Fruit fly (Drosophila melanogaster) whole organism, wandering third instar larva: ENCODE data around the gene CG7611.
A peak's percentile ranks its signal among the peaks of the same experiment; 100 is the strongest.

Experiments used
- Abd-B ChIP-seq: fragments of >200 bp; optimal IDR thresholded peaks from 2 replicates; lab custom pipeline; 2017; ENCODE audit warnings: missing biosample characterization, missing genetic modification characterization
- CG32264 ChIP-seq: fragments of 200-800 bp; sonication (Bioruptor generic); optimal IDR thresholded peaks from 2 replicates; lab custom pipeline; 2016; ENCODE audit warnings: missing biosample characterization, missing genetic modification characterization
- CG9705 ChIP-seq: fragments of 200-800 bp; sonication (Bioruptor generic); optimal IDR thresholded peaks from 2 replicates; lab custom pipeline; 2018; ENCODE audit warnings: missing biosample characterization, mild to moderate bottlenecking, missing genetic modification characterization
- CrebA ChIP-seq: fragments of 200-800 bp; sonication (Bioruptor generic); optimal IDR thresholded peaks from 2 replicates; lab custom pipeline; 2016; ENCODE audit warnings: missing biosample characterization, mild to moderate bottlenecking, missing genetic modification characterization, borderline replicate concordance
- Dfd ChIP-seq: fragments of >200 bp; optimal IDR thresholded peaks from 2 replicates; lab custom pipeline; 2017; ENCODE audit warnings: missing biosample characterization, missing genetic modification characterization
- Dif ChIP-seq: fragments of 200-275, 200-300 bp; sonication (Bioruptor generic); optimal IDR thresholded peaks from 2 replicates; lab custom pipeline; 2018; ENCODE audit warnings: missing biosample characterization, missing genetic modification characterization; ENCODE audit not compliant: partially characterized antibody
- GATAd ChIP-seq: sonication (Bioruptor generic); optimal IDR thresholded peaks from 2 replicates; lab custom pipeline; 2016; ENCODE audit warnings: missing biosample characterization, missing genetic modification characterization
- HLH106 ChIP-seq: fragments of 200-800 bp; optimal IDR thresholded peaks from 3 replicates; lab custom pipeline; 2019; ENCODE audit warnings: missing biosample characterization, mild to moderate bottlenecking, missing genetic modification characterization, moderate library complexity
- Hnf4 ChIP-seq: fragments of 200-800 bp; sonication (Bioruptor generic); optimal IDR thresholded peaks from 2 replicates; lab custom pipeline; 2016; ENCODE audit warnings: missing biosample characterization, mild to moderate bottlenecking, missing genetic modification characterization
- Hr78 ChIP-seq: fragments of >200 bp; optimal IDR thresholded peaks from 2 replicates; lab custom pipeline; 2017; ENCODE audit warnings: missing biosample characterization, missing genetic modification characterization
- Hr83 ChIP-seq: fragments of 200-300 bp; sonication (Bioruptor generic); optimal IDR thresholded peaks from 2 replicates; lab custom pipeline; 2016; ENCODE audit warnings: missing biosample characterization, mild to moderate bottlenecking, missing genetic modification characterization, moderate library complexity; ENCODE audit not compliant: poor library complexity, severe bottlenecking
- Jra ChIP-seq: sonication (Bioruptor generic); optimal IDR thresholded peaks from 2 replicates; lab custom pipeline; 2016; ENCODE audit warnings: missing biosample characterization, missing genetic modification characterization
- Mio ChIP-seq: sonication (Bioruptor generic); optimal IDR thresholded peaks from 2 replicates; lab custom pipeline; 2016; ENCODE audit warnings: missing biosample characterization, missing genetic modification characterization
- Myc ChIP-seq: fragments of >200 bp; optimal IDR thresholded peaks from 2 replicates; lab custom pipeline; 2017
- N ChIP-seq: fragments of >200 bp; optimal IDR thresholded peaks from 2 replicates; lab custom pipeline; 2018; ENCODE audit warnings: missing biosample characterization, missing external identifiers, missing genetic modification characterization
- OdsH ChIP-seq: fragments of 200-800 bp; sonication (Bioruptor generic); optimal IDR thresholded peaks from 2 replicates; lab custom pipeline; 2016; ENCODE audit warnings: missing biosample characterization, mild to moderate bottlenecking, missing genetic modification characterization
- Rel ChIP-seq, 2 experiments: fragments of 200-800 bp; sonication (Bioruptor generic) in 1 of 2; optimal IDR thresholded peaks; 2 replicates in 1 of 2; 3 replicates in 1 of 2; lab custom pipeline; 2016 to 2019; ENCODE audit warnings: mild to moderate bottlenecking in 2 of 2, missing biosample characterization in 2 of 2, missing genetic modification characterization in 2 of 2, moderate library complexity in 1 of 2
- Sp1 ChIP-seq: fragments of 200-800 bp; sonication (Bioruptor generic); optimal IDR thresholded peaks from 3 replicates; lab custom pipeline; 2019; ENCODE audit warnings: missing biosample characterization, mild to moderate bottlenecking, missing genetic modification characterization, moderate library complexity
- Vsx2 ChIP-seq: fragments of 200-300, 225-300 bp; sonication (Bioruptor generic); optimal IDR thresholded peaks from 2 replicates; lab custom pipeline; 2018; ENCODE audit warnings: missing biosample characterization, missing genetic modification characterization; ENCODE audit not compliant: partially characterized antibody
- br ChIP-seq: fragments of 200-800 bp; sonication (Bioruptor generic); optimal IDR thresholded peaks from 2 replicates; lab custom pipeline; 2016; ENCODE audit warnings: missing biosample characterization, missing genetic modification characterization
- brk ChIP-seq: fragments of 200-800 bp; sonication (Bioruptor generic); optimal IDR thresholded peaks from 2 replicates; lab custom pipeline; 2016; ENCODE audit warnings: missing biosample characterization, mild to moderate bottlenecking, missing genetic modification characterization
- dl ChIP-seq, 2 experiments: fragments of 175-275, 200-275 bp in 1 of 2; fragments of 200-275 bp in 1 of 2; sonication (Bioruptor generic); optimal IDR thresholded peaks; lab custom pipeline; 2018; ENCODE audit warnings: mild to moderate bottlenecking in 2 of 2, missing biosample characterization in 2 of 2, missing genetic modification characterization in 2 of 2, moderate library complexity in 2 of 2; ENCODE audit not compliant: partially characterized antibody in 2 of 2, insufficient read depth in 1 of 2
- dmrt93B ChIP-seq: fragments of 200-800 bp; sonication (Bioruptor generic); optimal IDR thresholded peaks from 2 replicates; lab custom pipeline; 2018; ENCODE audit warnings: missing biosample characterization, mild to moderate bottlenecking, missing genetic modification characterization
- dsf ChIP-seq: sonication (Bioruptor generic); optimal IDR thresholded peaks from 2 replicates; lab custom pipeline; 2016; ENCODE audit warnings: missing biosample characterization, missing genetic modification characterization, borderline replicate concordance
- ey ChIP-seq: fragments of 200-800 bp; sonication (Bioruptor generic); optimal IDR thresholded peaks from 2 replicates; lab custom pipeline; 2016; ENCODE audit warnings: missing biosample characterization, missing genetic modification characterization
- foxo ChIP-seq, 2 experiments: fragments of 200-800 bp; sonication (Bioruptor generic); optimal IDR thresholded peaks; 2 replicates in 1 of 2; 3 replicates in 1 of 2; lab custom pipeline; 2016 to 2017; ENCODE audit warnings: missing biosample characterization in 2 of 2, missing genetic modification characterization in 2 of 2
- fru ChIP-seq: fragments of 200-800 bp; sonication (Bioruptor generic); optimal IDR thresholded peaks from 3 replicates; lab custom pipeline; 2016; ENCODE audit warnings: missing biosample characterization, mild to moderate bottlenecking, missing genetic modification characterization
- h ChIP-seq: fragments of 200-800 bp; sonication (Bioruptor generic); optimal IDR thresholded peaks from 3 replicates; lab custom pipeline; 2016; ENCODE audit warnings: missing biosample characterization, mild to moderate bottlenecking, missing genetic modification characterization
- jim ChIP-seq: fragments of 175-275, 200-325 bp; sonication (Bioruptor generic); optimal IDR thresholded peaks from 2 replicates; lab custom pipeline; 2016; ENCODE audit warnings: missing biosample characterization, mild to moderate bottlenecking, missing genetic modification characterization
- lola ChIP-seq: fragments of >200 bp; optimal IDR thresholded peaks from 2 replicates; lab custom pipeline; 2017; ENCODE audit warnings: missing biosample characterization, missing genetic modification characterization
- pan ChIP-seq: fragments of >200 bp; optimal IDR thresholded peaks from 2 replicates; lab custom pipeline; 2017
- psq ChIP-seq: fragments of 200-800 bp; sonication (Bioruptor generic); optimal IDR thresholded peaks from 3 replicates; lab custom pipeline; 2017; ENCODE audit warnings: missing biosample characterization, mild to moderate bottlenecking, missing genetic modification characterization, moderate library complexity
- rgr ChIP-seq: fragments of 200-800 bp; sonication (Bioruptor generic); optimal IDR thresholded peaks from 3 replicates; lab custom pipeline; 2016; ENCODE audit warnings: missing biosample characterization, mild to moderate bottlenecking, missing genetic modification characterization
- sage ChIP-seq: fragments of 200-800 bp; sonication (Bioruptor generic); optimal IDR thresholded peaks from 2 replicates; lab custom pipeline; 2016; ENCODE audit warnings: missing biosample characterization, mild to moderate bottlenecking, missing genetic modification characterization
- sv ChIP-seq: fragments of 200-800 bp; sonication (Bioruptor generic); optimal IDR thresholded peaks from 3 replicates; lab custom pipeline; 2016; ENCODE audit warnings: missing biosample characterization, missing genetic modification characterization
- tai ChIP-seq: sonication (Bioruptor generic); optimal IDR thresholded peaks from 2 replicates; lab custom pipeline; 2016; ENCODE audit warnings: missing biosample characterization, missing genetic modification characterization
- usp ChIP-seq: fragments of >200 bp; optimal IDR thresholded peaks from 2 replicates; lab custom pipeline; 2017; ENCODE audit warnings: missing biosample characterization, missing genetic modification characterization
- woc ChIP-seq: sonication (Bioruptor generic); optimal IDR thresholded peaks from 2 replicates; lab custom pipeline; 2016; ENCODE audit warnings: missing biosample characterization, mild to moderate bottlenecking, missing genetic modification characterization

The CG7611 gene

DNA sequence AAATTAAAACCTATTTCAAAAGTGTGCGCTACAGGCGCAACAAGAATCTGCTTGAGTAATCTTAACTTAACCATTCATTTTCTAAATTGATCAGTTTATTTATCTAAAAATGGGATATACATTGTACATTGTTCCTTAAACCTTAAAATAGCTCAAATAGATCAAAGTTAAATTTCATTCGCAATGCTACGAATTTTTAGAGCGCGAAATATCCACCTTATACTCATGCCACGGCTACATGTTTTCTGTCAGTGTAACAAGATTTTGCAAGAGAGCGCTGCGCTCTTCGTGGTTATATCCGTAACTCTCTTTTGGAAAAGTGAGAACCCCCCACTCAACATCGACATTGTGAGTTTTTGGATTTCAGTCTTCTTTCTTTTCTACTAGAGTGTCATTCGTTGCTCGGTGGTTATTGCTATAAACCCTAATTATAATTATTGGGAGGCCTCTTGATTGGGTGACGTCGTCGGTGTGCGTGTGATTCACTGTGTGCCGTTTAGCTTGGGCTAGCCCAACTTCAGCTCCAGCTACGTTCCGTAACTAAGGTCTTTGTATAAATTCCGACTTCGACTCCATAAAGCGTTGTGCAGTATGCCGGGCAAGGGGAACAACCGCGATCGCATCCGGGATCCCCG, 13.4 kb upstream of the CG7611 start:
- TF ChIP-seq Rel (GFP tag; optimal IDR thresholded peaks at IDR 0.05; lab: Kevin White, UChicago) (no peak), Rel (tag; optimal IDR thresholded peaks at IDR 0.05; lab: Kevin White, UChicago) (peak; percentile 65), Dif (GFP tag; lab: Kevin White, UChicago) (peak; percentile 41), brk (GFP tag; lab: Kevin White, UChicago) (peak; percentile 37), rgr (GFP tag; lab: Kevin White, UChicago) (peak; percentile 39), ey (peak; percentile 33), Hr78 (GFP tag; lab: Kevin White, UChicago) (no peak), foxo (GFP tag; optimal IDR thresholded peaks at IDR 0.05; lab: Kevin White, UChicago) (peak in 1 of 2 experiments; percentile 47), Sp1 (GFP tag; lab: Kevin White, UChicago) (peak; percentile 3), h (peak; percentile 52), GATAd (GFP tag; lab: Kevin White, UChicago) (no peak), fru (GFP tag; lab: Kevin White, UChicago) (peak; percentile 19), HLH106 (peak; percentile 6), br (no peak), jim (GFP tag; lab: Kevin White, UChicago) (no peak), dl (GFP tag; optimal IDR thresholded peaks at IDR 0.05; lab: Kevin White, UChicago; ENCODE audit: insufficient read depth in 1 of 2, partially characterized antibody in 2 of 2) (peak in 1 of 2 experiments; percentile 64), woc (GFP tag; lab: Kevin White, UChicago) (peak; percentile 18), Hnf4 (GFP tag; lab: Kevin White, UChicago) (peak; percentile 24)

dm6 chr3L:21515823-21516715, 6.9 kb upstream of the CG7611 start, which contains the start of the genes SAK and Cdk12:
SAK (minus strand) TSS chr3L:21515887.
Cdk12 (plus strand) TSS chr3L:21516306.
- TF ChIP-seq CrebA (GFP tag; lab: Kevin White, UChicago) (no peak), OdsH (peak; percentile 77), Rel (GFP tag; optimal IDR thresholded peaks at IDR 0.05; lab: Kevin White, UChicago) (peak; percentile 42), Rel (tag; optimal IDR thresholded peaks at IDR 0.05; lab: Kevin White, UChicago) (peak; percentile 48), Hnf4 (GFP tag; lab: Kevin White, UChicago) (peak; percentile 71), HLH106 (peak; percentile 90), jim (GFP tag; lab: Kevin White, UChicago) (no peak), CG32264 (GFP tag; lab: Kevin White, UChicago) (no peak), GATAd (GFP tag; lab: Kevin White, UChicago) (peak; percentile 50), Sp1 (GFP tag; lab: Kevin White, UChicago) (peak; percentile 87), br (peak; percentile 56), fru (GFP tag; lab: Kevin White, UChicago) (peak; percentile 79), Dfd (GFP tag; lab: Kevin White, UChicago) (no peak), rgr (GFP tag; lab: Kevin White, UChicago) (peak; percentile 85), sv (GFP tag; lab: Kevin White, UChicago) (peak; percentile 79), dmrt93B (GFP tag; lab: Kevin White, UChicago) (peak; percentile 80), pan (no peak), Myc (peak; percentile 18), foxo (GFP tag; optimal IDR thresholded peaks at IDR 0.05; lab: Kevin White, UChicago) (peak in 1 of 2 experiments; percentile 89), Mio (GFP tag; lab: Kevin White, UChicago) (no peak), N (GFP tag; lab: Kevin White, UChicago) (peak; percentile 69), Hr78 (GFP tag; lab: Kevin White, UChicago) (peak; percentile 64), ey (peak; percentile 58), woc (GFP tag; lab: Kevin White, UChicago) (peak; percentile 55), psq (GFP tag; lab: Kevin White, UChicago) (peak; percentile 80), tai (no peak), h (peak; percentile 70), brk (GFP tag; lab: Kevin White, UChicago) (peak; percentile 57), Abd-B (GFP tag; lab: Kevin White, UChicago) (no peak), usp (GFP tag; lab: Kevin White, UChicago) (no peak), lola (GFP tag; lab: Kevin White, UChicago) (no peak), dsf (peak; percentile 34), Vsx2 (GFP tag; lab: Kevin White, UChicago) (no peak), Hr83 (peak; percentile 82), Jra (GFP tag; lab: Kevin White, UChicago) (peak; percentile 62), sage (GFP tag; lab: Kevin White, UChicago) (peak; percentile 55), CG9705 (GFP tag; lab: Kevin White, UChicago) (peak; percentile 71), Dif (GFP tag; lab: Kevin White, UChicago) (no peak), dl (GFP tag; optimal IDR thresholded peaks at IDR 0.05; lab: Kevin White, UChicago; ENCODE audit: insufficient read depth in 1 of 2, partially characterized antibody in 2 of 2) (no peak)
